Fruit fly (Drosophila melanogaster) whole organism, embryonic: ENCODE data around the gene CG14650.
A peak's percentile ranks its signal among the peaks of the same experiment; 100 is the strongest.

Experiments used
- CG10209 ChIP-seq: fragments of 200-800 bp; sonication (Bioruptor generic); optimal IDR thresholded peaks from 3 replicates; lab custom pipeline; 2017; ENCODE audit warnings: missing biosample characterization, mild to moderate bottlenecking, missing genetic modification characterization, missing genetic modification reagents
- CG11085 ChIP-seq: fragments of 200-800 bp; sonication (Bioruptor generic); IDR thresholded peaks from 2 replicates; pipeline ENCODE4 v1.3.6; 2022; ENCODE audit warnings: missing biosample characterization, missing genetic modification characterization
- CG11504 ChIP-seq: fragments of 200-800 bp; sonication (Bioruptor generic); optimal IDR thresholded peaks from 3 replicates; lab custom pipeline; 2019; ENCODE audit warnings: missing biosample characterization, mild to moderate bottlenecking, missing genetic modification characterization, moderate library complexity
- CG11695 ChIP-seq: fragments of 200-800 bp; sonication (Bioruptor generic); IDR thresholded peaks from 3 replicates; pipeline ENCODE4 v1.3.6; 2022; ENCODE audit warnings: missing biosample characterization, missing genetic modification characterization
- CG12104 ChIP-seq: fragments of 200-800 bp; sonication (Bioruptor generic); optimal IDR thresholded peaks from 3 replicates; lab custom pipeline; 2016; ENCODE audit warnings: missing biosample characterization, missing genetic modification characterization
- CG12391 ChIP-seq: fragments of 200-800 bp; sonication (Bioruptor generic); optimal IDR thresholded peaks from 3 replicates; lab custom pipeline; 2018; ENCODE audit warnings: missing biosample characterization, mild to moderate bottlenecking, missing genetic modification characterization, moderate library complexity
- CG13123 ChIP-seq: fragments of 200-800 bp; sonication (Bioruptor generic); optimal IDR thresholded peaks from 2 replicates; lab custom pipeline; 2016; ENCODE audit warnings: missing biosample characterization, missing genetic modification characterization
- CG13775 ChIP-seq: fragments of 200-800 bp; sonication (Bioruptor generic); optimal IDR thresholded peaks from 3 replicates; lab custom pipeline; 2017; ENCODE audit warnings: missing biosample characterization, mild to moderate bottlenecking, missing genetic modification characterization
- CG16779 ChIP-seq: fragments of 200-800 bp; sonication (Bioruptor generic); IDR thresholded peaks from 2 replicates; pipeline ENCODE4 v1.3.6; 2022; ENCODE audit warnings: missing biosample characterization, missing genetic modification characterization
- CG1792 ChIP-seq: fragments of 200-800 bp; sonication (Bioruptor generic); optimal IDR thresholded peaks from 2 replicates; lab custom pipeline; 2016; ENCODE audit warnings: missing biosample characterization, missing genetic modification characterization
- CG18599 ChIP-seq: fragments of 200-800 bp; sonication (Bioruptor generic); optimal IDR thresholded peaks from 3 replicates; lab custom pipeline; 2017; ENCODE audit warnings: missing biosample characterization, missing genetic modification characterization, mild to moderate bottlenecking, moderate library complexity, missing genetic modification reagents
- CG2875 ChIP-seq: fragments of 200-800 bp; sonication (Bioruptor generic); optimal IDR thresholded peaks from 2 replicates; lab custom pipeline; 2017; ENCODE audit warnings: missing biosample characterization, mild to moderate bottlenecking, missing genetic modification characterization, missing genetic modification reagents
- CG30431 ChIP-seq: fragments of 200-800 bp; sonication (Bioruptor generic); optimal IDR thresholded peaks from 2 replicates; lab custom pipeline; 2017; ENCODE audit warnings: missing biosample characterization, missing genetic modification characterization
- CG33557 ChIP-seq: fragments of 200-800 bp; sonication (Bioruptor generic); optimal IDR thresholded peaks from 2 replicates; lab custom pipeline; 2019; ENCODE audit warnings: missing biosample characterization, mild to moderate bottlenecking, missing genetic modification characterization, moderate library complexity
- CG5953 ChIP-seq: fragments of 200-800 bp; sonication (Bioruptor generic); IDR thresholded peaks from 2 replicates; pipeline ENCODE4 v1.3.6; 2022; ENCODE audit warnings: missing biosample characterization, missing genetic modification characterization
- CG6272 ChIP-seq: fragments of 200-800 bp; sonication (Bioruptor generic); IDR thresholded peaks from 2 replicates; pipeline ENCODE4 v1.3.6; 2022; ENCODE audit warnings: missing biosample characterization, missing genetic modification characterization
- CG6654 ChIP-seq: fragments of 200-800 bp; sonication (Bioruptor generic); optimal IDR thresholded peaks from 2 replicates; lab custom pipeline; 2017; ENCODE audit warnings: missing biosample characterization, mild to moderate bottlenecking, missing genetic modification characterization
- CG7786 ChIP-seq: fragments of 200-800 bp; sonication (Bioruptor generic); optimal IDR thresholded peaks from 2 replicates; lab custom pipeline; 2016; ENCODE audit warnings: missing biosample characterization, missing genetic modification characterization
- CG7928 ChIP-seq: fragments of 200-800 bp; sonication (Bioruptor generic); optimal IDR thresholded peaks from 2 replicates; lab custom pipeline; 2017; ENCODE audit warnings: missing biosample characterization, mild to moderate bottlenecking, missing genetic modification characterization
- CG7963 ChIP-seq: fragments of 200-800 bp; sonication (Bioruptor generic); IDR thresholded peaks from 3 replicates; pipeline ENCODE4 v1.3.6; 2022; ENCODE audit warnings: missing biosample characterization, missing genetic modification characterization; ENCODE audit not compliant: partially characterized antibody
- E2f1 ChIP-seq: fragments of 200-800 bp; sonication (Bioruptor generic); IDR thresholded peaks from 2 replicates; pipeline ENCODE4 v1.3.6; 2022; ENCODE audit warnings: missing biosample characterization, missing genetic modification characterization
- ERR ChIP-seq: fragments of 200-800 bp; sonication (Bioruptor generic); optimal IDR thresholded peaks from 2 replicates; lab custom pipeline; 2016; ENCODE audit warnings: missing biosample characterization, missing genetic modification characterization
- Elba2 ChIP-seq: fragments of 200-800 bp; sonication (Bioruptor generic); optimal IDR thresholded peaks from 3 replicates; lab custom pipeline; 2016; ENCODE audit warnings: missing biosample characterization, missing genetic modification characterization
- Med ChIP-seq: fragments of 200-800 bp; sonication (Bioruptor generic); peaks from one replicate; lab custom pipeline; 2016; ENCODE audit warnings: missing biosample characterization, missing genetic modification characterization, mild to moderate bottlenecking, inconsistent platforms, moderate library complexity
- Nf-YA ChIP-seq: fragments of 200-800 bp; sonication (Bioruptor generic); IDR thresholded peaks from 2 replicates; pipeline ENCODE4 v1.3.6; 2022; ENCODE audit warnings: missing biosample characterization, missing genetic modification characterization
- Optix ChIP-seq: fragments of 200-800 bp; sonication (Bioruptor generic); IDR thresholded peaks from 3 replicates; pipeline ENCODE4 v1.3.6; 2022; ENCODE audit warnings: missing biosample characterization, missing genetic modification characterization
- Ptx1 ChIP-seq: fragments of 200-800 bp; sonication (Bioruptor generic); IDR thresholded peaks from 2 replicates; pipeline ENCODE4 v1.3.6; 2022; ENCODE audit warnings: missing biosample characterization, missing genetic modification characterization
- ato ChIP-seq: fragments of 200-800 bp; sonication (Bioruptor generic); IDR thresholded peaks from 2 replicates; pipeline ENCODE4 v1.3.6; 2022; ENCODE audit warnings: missing biosample characterization, missing genetic modification characterization; ENCODE audit not compliant: partially characterized antibody
- az2 ChIP-seq: fragments of 200-800 bp; sonication (Bioruptor generic); optimal IDR thresholded peaks from 3 replicates; lab custom pipeline; 2016; ENCODE audit warnings: missing biosample characterization, missing genetic modification characterization
- bcd ChIP-seq: fragments of 200-800 bp; sonication (Bioruptor generic); optimal IDR thresholded peaks from 2 replicates; lab custom pipeline; 2017; ENCODE audit warnings: missing biosample characterization, mild to moderate bottlenecking, missing genetic modification characterization
- bsh ChIP-seq, 2 experiments: fragments of 200-800 bp; sonication (Bioruptor generic); optimal IDR thresholded peaks; 2 replicates each; lab custom pipeline; 2017 to 2018; ENCODE audit warnings: mild to moderate bottlenecking in 2 of 2, missing biosample characterization in 2 of 2, missing genetic modification characterization in 2 of 2, moderate library complexity in 1 of 2
- chm ChIP-seq: fragments of 200-800 bp; sonication (Bioruptor generic); IDR thresholded peaks from 2 replicates; pipeline ENCODE4 v1.3.6; 2022; ENCODE audit warnings: missing biosample characterization, missing genetic modification characterization
- crp ChIP-seq, 2 experiments: fragments of 200-800 bp; sonication (Bioruptor generic); optimal IDR thresholded peaks; 2 replicates in 1 of 2; 3 replicates in 1 of 2; lab custom pipeline; 2017; ENCODE audit warnings: missing biosample characterization in 2 of 2, missing genetic modification characterization in 2 of 2, mild to moderate bottlenecking in 1 of 2, moderate library complexity in 1 of 2
- fd3F ChIP-seq: fragments of 200-800 bp; sonication (Bioruptor generic); optimal IDR thresholded peaks from 2 replicates; lab custom pipeline; 2018; ENCODE audit warnings: missing biosample characterization, mild to moderate bottlenecking, missing genetic modification characterization, moderate library complexity
- fd96Cb ChIP-seq: fragments of 200-800 bp; sonication (Bioruptor generic); optimal IDR thresholded peaks from 2 replicates; lab custom pipeline; 2018; ENCODE audit warnings: missing biosample characterization, mild to moderate bottlenecking, missing genetic modification characterization, moderate library complexity
- gce ChIP-seq: fragments of 200-800 bp; sonication (Bioruptor generic); IDR thresholded peaks from 3 replicates; pipeline ENCODE4 v1.3.6; 2022; ENCODE audit warnings: missing biosample characterization, missing genetic modification characterization
- grau ChIP-seq: fragments of 200-800 bp; optimal IDR thresholded peaks from 3 replicates; lab custom pipeline; 2019; ENCODE audit warnings: missing biosample characterization, mild to moderate bottlenecking, missing genetic modification characterization, moderate library complexity
- grn ChIP-seq: fragments of 200-800 bp; sonication (Bioruptor generic); optimal IDR thresholded peaks from 3 replicates; lab custom pipeline; 2017; ENCODE audit warnings: missing biosample characterization, missing genetic modification characterization
- hbn ChIP-seq: fragments of 200-800 bp; sonication (Bioruptor generic); IDR thresholded peaks from 2 replicates; pipeline ENCODE4 v1.3.6; 2022; ENCODE audit warnings: missing biosample characterization, missing genetic modification characterization; ENCODE audit not compliant: partially characterized antibody
- ken ChIP-seq: fragments of 200-800 bp; sonication (Bioruptor generic); IDR thresholded peaks from 3 replicates; pipeline ENCODE4 v1.3.6; 2022; ENCODE audit warnings: missing biosample characterization, missing genetic modification characterization
- kni ChIP-seq: fragments of 200-800 bp; sonication (Bioruptor generic); optimal IDR thresholded peaks from 3 replicates; lab custom pipeline; 2017; ENCODE audit warnings: mild to moderate bottlenecking, missing biosample characterization, missing genetic modification reagents, missing genetic modification characterization
- luna ChIP-seq: fragments of 200-800 bp; sonication (Bioruptor generic); optimal IDR thresholded peaks from 2 replicates; lab custom pipeline; 2016; ENCODE audit warnings: missing biosample characterization, missing genetic modification characterization
- mam ChIP-seq: fragments of 200-800 bp; sonication (Bioruptor generic); optimal IDR thresholded peaks from 3 replicates; lab custom pipeline; 2016; ENCODE audit warnings: missing biosample characterization, missing genetic modification characterization
- sd ChIP-seq: fragments of 200-800 bp; sonication (Bioruptor generic); optimal IDR thresholded peaks from 3 replicates; lab custom pipeline; 2018; ENCODE audit warnings: missing biosample characterization, mild to moderate bottlenecking, missing genetic modification characterization, moderate library complexity
- seq ChIP-seq: fragments of 200-800 bp; sonication (Bioruptor generic); IDR thresholded peaks from 2 replicates; pipeline ENCODE4 v1.3.6; 2022; ENCODE audit warnings: missing biosample characterization, missing genetic modification characterization
- sima ChIP-seq: fragments of 200-800 bp; sonication (Bioruptor generic); optimal IDR thresholded peaks from 2 replicates; lab custom pipeline; 2016; ENCODE audit warnings: missing biosample characterization, missing genetic modification characterization
- sob ChIP-seq: fragments of 200-800 bp; sonication (Bioruptor generic); IDR thresholded peaks from 2 replicates; pipeline ENCODE4 v1.3.6; 2022; ENCODE audit warnings: missing biosample characterization, missing genetic modification characterization
- ssp ChIP-seq: fragments of 200-800 bp; sonication (Bioruptor generic); IDR thresholded peaks from 2 replicates; pipeline ENCODE4 v1.3.6; 2022; ENCODE audit warnings: missing biosample characterization, missing genetic modification characterization
- toy ChIP-seq: fragments of 200-800 bp; sonication (Bioruptor generic); IDR thresholded peaks from 2 replicates; pipeline ENCODE4 v1.3.6; 2022; ENCODE audit warnings: missing biosample characterization, missing genetic modification characterization
- vfl ChIP-seq: fragments of 200-800 bp; sonication (Bioruptor generic); optimal IDR thresholded peaks from 2 replicates; lab custom pipeline; 2016; ENCODE audit warnings: missing biosample characterization, missing genetic modification characterization
- vvl ChIP-seq: fragments of 200-800 bp; sonication (Bioruptor generic); IDR thresholded peaks from 2 replicates; pipeline ENCODE4 v1.3.6; 2022; ENCODE audit warnings: missing biosample characterization, missing genetic modification characterization

CG14650 gene

DNA sequence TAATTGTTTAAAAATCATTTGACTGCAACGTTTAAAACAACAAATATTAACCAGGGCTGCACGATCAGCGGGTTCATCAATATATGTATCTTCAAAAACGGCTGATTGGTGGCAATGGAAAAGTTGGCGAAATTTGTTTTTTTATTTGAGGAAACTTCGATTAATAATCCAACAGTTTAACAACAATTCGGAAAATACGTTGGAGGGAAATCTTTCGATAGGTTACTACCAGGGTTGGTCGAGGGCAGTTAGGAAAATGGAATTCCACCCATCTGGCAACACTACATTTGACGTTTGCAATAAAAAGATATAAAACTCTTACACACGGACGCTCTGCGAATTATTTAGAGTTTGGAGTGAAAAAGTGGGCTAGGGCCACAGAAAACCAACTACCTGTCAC, at the start of gene CG14650, which contains the start of gene Lipt2 (continued):
- TF ChIP-seq CG18599 (GFP tag; lab: Kevin White, UChicago) = no peak
- peak; percentile 94 for TF ChIP-seq Med (GFP tag; lab: Kevin White, UChicago)
- TF ChIP-seq fd3F (GFP tag; lab: Kevin White, UChicago) = peak; percentile 22
- peak; percentile 51 for TF ChIP-seq CG7786 (GFP tag; lab: Kevin White, UChicago)
- TF ChIP-seq CG6654 (GFP tag; lab: Kevin White, UChicago) = no peak
- peak; percentile 55; the same call in 1 of the 2 replicates for TF ChIP-seq hbn (GFP tag; lab: Robert Waterston, UW)
- no peak for TF ChIP-seq ssp
- peak; percentile 33 for TF ChIP-seq bcd (GFP tag; lab: Kevin White, UChicago)
- TF ChIP-seq Nf-YA (GFP tag; lab: Robert Waterston, UW) = no peak
- peak; percentile 98 for TF ChIP-seq CG7928
- TF ChIP-seq CG12104 (GFP tag; lab: Kevin White, UChicago) = no peak
- TF ChIP-seq vvl (GFP tag; lab: Robert Waterston, UW) = peak; percentile 63
- 0 out of 2 replicates have a peak, but pooled peaks have one; percentile 45 for TF ChIP-seq sob
- TF ChIP-seq CG13775 (GFP tag; lab: Kevin White, UChicago) = peak; percentile 66
- no peak for TF ChIP-seq grn
- peak; percentile 41 for TF ChIP-seq CG33557 (GFP tag; lab: Kevin White, UChicago)
- peak; percentile 46 for TF ChIP-seq CG13123 (GFP tag; lab: Kevin White, UChicago)
- no peak for TF ChIP-seq ken (GFP tag; lab: Robert Waterston, UW)
- TF ChIP-seq Elba2 (GFP tag; lab: Kevin White, UChicago) = peak; percentile 86
- TF ChIP-seq CG7963 (GFP tag; lab: Robert Waterston, UW) = no peak
- peak in 1 of 2 experiments; percentile 58 for TF ChIP-seq bsh (GFP tag; optimal IDR thresholded peaks at IDR 0.05; lab: Kevin White, UChicago)
- TF ChIP-seq CG11085 = no peak
- peak; percentile 40 for TF ChIP-seq ERR
- TF ChIP-seq CG2875 (GFP tag; lab: Kevin White, UChicago) = no peak
- TF ChIP-seq luna = no peak
- no peak for TF ChIP-seq CG5953 (GFP tag; lab: Robert Waterston, UW)
- peak; percentile 35; the same call in 1 of the 2 replicates for TF ChIP-seq Ptx1 (GFP tag; lab: Robert Waterston, UW)
- no peak for TF ChIP-seq CG11695 (GFP tag; lab: Robert Waterston, UW)
- no peak for TF ChIP-seq CG11504 (tag; lab: Kevin White, UChicago)
- TF ChIP-seq CG6272 (GFP tag; lab: Robert Waterston, UW) = peak; percentile 40; the same call in 1 of the 2 replicates
- peak; percentile 73 for TF ChIP-seq CG12391 (tag; lab: Kevin White, UChicago)
- TF ChIP-seq sd (tag; lab: Kevin White, UChicago) = no peak
- TF ChIP-seq CG10209 (GFP tag; lab: Kevin White, UChicago) = peak; percentile 47
- TF ChIP-seq fd96Cb (tag; lab: Kevin White, UChicago) = peak; percentile 16
- peak; percentile 14 for TF ChIP-seq sima
- no peak for TF ChIP-seq CG16779
- TF ChIP-seq grau = peak; percentile 60
- peak; percentile 79 for TF ChIP-seq mam (GFP tag; lab: Kevin White, UChicago)
- TF ChIP-seq Optix (GFP tag; lab: Robert Waterston, UW) = no peak; the same call in 2 of the 3 replicates
- TF ChIP-seq gce (GFP tag; lab: Robert Waterston, UW) = no peak
- peak; percentile 47 for TF ChIP-seq az2
- no peak for TF ChIP-seq chm (GFP tag; lab: Robert Waterston, UW)
- TF ChIP-seq vfl = peak; percentile 12
- TF ChIP-seq crp (GFP tag; optimal IDR thresholded peaks at IDR 0.05; lab: Kevin White, UChicago) = peak in 1 of 2 experiments; percentile 37
- TF ChIP-seq CG30431 = no peak
- no peak for TF ChIP-seq seq
- no peak for TF ChIP-seq toy (GFP tag; lab: Robert Waterston, UW)
- peak; percentile 47 for TF ChIP-seq CG1792 (GFP tag; lab: Kevin White, UChicago)
- no peak; the same call in 1 of the 2 replicates for TF ChIP-seq ato (GFP tag; lab: Robert Waterston, UW)
- 0 out of 2 replicates have a peak, but pooled peaks have one; percentile 9 for TF ChIP-seq E2f1 (GFP tag; lab: Robert Waterston, UW)
- no peak for TF ChIP-seq kni (GFP tag; lab: Kevin White, UChicago)
